Worm (Caenorhabditis elegans): Measurements from ENCODE around the gene josd-1.

josd-1 gene

DNA sequence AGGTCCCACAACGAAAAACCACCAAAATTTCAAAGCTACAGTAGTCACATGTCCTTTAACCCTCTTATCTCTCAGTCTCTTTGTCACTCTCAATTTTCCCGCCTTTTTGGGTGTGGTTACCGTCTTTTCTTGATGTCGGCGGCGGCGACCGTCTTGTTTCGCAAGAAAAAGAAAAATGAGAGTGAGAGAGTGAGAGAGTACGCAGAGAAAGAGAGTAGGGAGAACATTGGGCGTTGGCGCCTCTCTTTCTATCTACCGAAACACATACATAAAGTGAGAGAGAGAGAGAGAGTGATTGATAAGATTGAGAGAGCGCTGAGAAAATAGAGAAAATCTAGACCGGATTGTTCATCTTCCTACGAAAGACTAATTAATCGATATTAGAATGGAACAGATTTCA, 39.5 kb downstream of the josd-1 start (continued):
- no peak for TF ChIP-seq hmg-20 (GFP tag; IDR thresholded peaks at IDR 0.05)
- TF ChIP-seq F37B4.10 (GFP tag; IDR thresholded peaks at IDR 0.05) = no peak
- peak; percentile 31 for TF ChIP-seq mcd-1 (GFP tag; IDR thresholded peaks at IDR 0.05)
- no peak for TF ChIP-seq Y53G8AR.9 (GFP tag; conservative IDR thresholded peaks at IDR 0.05)
- peak; percentile 64 for TF ChIP-seq somi-1 (GFP tag; optimal IDR thresholded peaks at IDR 0.05)
- no peak for TF ChIP-seq dpff-1 (tag; optimal IDR thresholded peaks at IDR 0.05)
- no peak for TF ChIP-seq die-1 (tag; optimal IDR thresholded peaks at IDR 0.05)

DNA sequence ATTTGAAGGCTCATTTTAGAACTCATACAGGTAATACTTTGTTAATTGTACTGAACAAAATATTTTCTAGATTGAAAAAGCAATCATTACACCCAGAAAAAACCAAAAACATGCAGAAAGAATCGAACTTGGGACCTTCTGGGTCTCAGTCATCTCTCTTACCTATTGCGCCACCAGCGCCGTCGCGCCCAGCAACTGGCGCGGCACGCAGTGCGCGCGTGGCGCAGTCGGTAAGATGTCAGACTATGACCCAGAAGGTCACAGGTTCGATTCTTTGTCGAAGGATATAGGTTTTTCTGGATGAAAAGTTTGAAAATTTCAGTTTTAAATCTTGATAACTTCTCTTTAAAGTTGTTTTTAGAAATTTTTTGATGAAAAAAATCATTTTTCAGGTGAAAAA, 43.3 kb downstream of the josd-1 start:
- TF ChIP-seq ztf-3 (GFP tag; optimal IDR thresholded peaks at IDR 0.05) (no peak), D2030.7 (GFP tag; IDR thresholded peaks at IDR 0.05) (peak; percentile 33; the same call in 1 of the 2 replicates), ceh-58 (GFP tag; IDR thresholded peaks at IDR 0.05) (no peak), mel-28 (tag; optimal IDR thresholded peaks at IDR 0.05; ENCODE audit: borderline replicate concordance) (no peak), zfh-2 (GFP tag; conservative IDR thresholded peaks at IDR 0.05) (peak; percentile 54; the same call in 1 of the 2 replicates), aptf-3 (GFP tag; IDR thresholded peaks at IDR 0.05) (no peak), hlh-12 (tag; optimal IDR thresholded peaks at IDR 0.05) (no peak), ccch-3 (GFP tag; optimal IDR thresholded peaks at IDR 0.05) (no peak), Y95B8A.8 (GFP tag; IDR thresholded peaks at IDR 0.05) (no peak), B0261.1 (tag; optimal IDR thresholded peaks at IDR 0.05) (no peak), C17E4.6 (GFP tag; IDR thresholded peaks at IDR 0.05) (no peak), madf-10 (tag; optimal IDR thresholded peaks at IDR 0.05) (no peak), him-1 (tag; optimal IDR thresholded peaks at IDR 0.05) (no peak), pbrm-1 (GFP tag; IDR thresholded peaks at IDR 0.05) (peak; percentile 40; the same call in 1 of the 2 replicates), Y53F4B.3 (GFP tag; IDR thresholded peaks at IDR 0.05) (no peak), hmg-1.2 (GFP tag; IDR thresholded peaks at IDR 0.05) (peak; percentile 19; the same call in 1 of the 2 replicates), let-526 (GFP tag; IDR thresholded peaks at IDR 0.05) (no peak), F37B4.10 (GFP tag; IDR thresholded peaks at IDR 0.05) (no peak), mcd-1 (GFP tag; IDR thresholded peaks at IDR 0.05) (peak; percentile 43), somi-1 (GFP tag; optimal IDR thresholded peaks at IDR 0.05) (no peak), ceh-40 (GFP tag; IDR thresholded peaks at IDR 0.05) (no peak), let-607 (tag; optimal IDR thresholded peaks at IDR 0.05) (no peak), ztf-6 (GFP tag; IDR thresholded peaks at IDR 0.05) (no peak), dox-1 (GFP tag; IDR thresholded peaks at IDR 0.05) (0 out of 2 replicates have a peak, but pooled peaks have one; percentile 30), repo-1 (tag; optimal IDR thresholded peaks at IDR 0.05) (no peak), madf-6 (GFP tag; IDR thresholded peaks at IDR 0.05) (no peak), rec-8 (tag; optimal IDR thresholded peaks at IDR 0.05) (no peak), rcor-1 (GFP tag; IDR thresholded peaks at IDR 0.05) (peak; percentile 8; the same call in 1 of the 2 replicates), attf-6 (GFP tag; IDR thresholded peaks at IDR 0.05) (no peak), unc-130 (GFP tag; optimal IDR thresholded peaks at IDR 0.05) (no peak), ZK185.1 (tag; optimal IDR thresholded peaks at IDR 0.05; ENCODE audit: poor library complexity, severe bottlenecking) (no peak), lsl-1 (GFP tag; optimal IDR thresholded peaks at IDR 0.05) (peak; percentile 19), F33H1.4 (GFP tag; IDR thresholded peaks at IDR 0.05) (peak; percentile 50), B0019.2 (GFP tag; conservative IDR thresholded peaks at IDR 0.05) (no peak), attf-3 (GFP tag; conservative IDR thresholded peaks at IDR 0.05) (no peak), T26A5.8 (tag; optimal IDR thresholded peaks at IDR 0.05) (no peak), tbp1 (GFP tag; optimal IDR thresholded peaks at IDR 0.05) (peak; percentile 47), gei-17 (GFP tag; optimal IDR thresholded peaks at IDR 0.05) (no peak), mxl-1 (tag; optimal IDR thresholded peaks at IDR 0.05) (no peak), B0336.3 (GFP tag; IDR thresholded peaks at IDR 0.05) (no peak), bed-1 (GFP tag; IDR thresholded peaks at IDR 0.05) (no peak), lin-35 (GFP tag; optimal IDR thresholded peaks at IDR 0.05) (no peak), lin-54 (GFP tag; optimal IDR thresholded peaks at IDR 0.05) (no peak), ztf-18 (tag; optimal IDR thresholded peaks at IDR 0.05) (no peak)
